Worm (Caenorhabditis elegans) whole organism, early embryonic: ENCODE results near the gene Y75B12B.1.

Source experiments
- B0310.2 ChIP-seq: sonication (generic microtip); optimal IDR thresholded peaks from 2 replicates; lab custom pipeline; 2016; ENCODE audit warnings: mild to moderate bottlenecking, missing genetic modification characterization, missing compliant biosample characterization
- ama-1 ChIP-seq: fragments of 150-350 bp; optimal IDR thresholded peaks from 2 replicates; lab custom pipeline; 2014
- ets-7 ChIP-seq: sonication (generic microtip); optimal IDR thresholded peaks from 2 replicates; lab custom pipeline; 2016; ENCODE audit warnings: missing genotype, missing genetic modification characterization, missing compliant biosample characterization
- flt-1 ChIP-seq: fragments of 200-800 bp; sonication (Bioruptor generic); IDR thresholded peaks from 2 replicates; pipeline ENCODE4 v1.3.6; 2022; ENCODE audit warnings: missing genetic modification characterization, missing compliant biosample characterization
- hmbx-1 ChIP-seq: sonication (generic microtip); optimal IDR thresholded peaks from 2 replicates; lab custom pipeline; 2016; ENCODE audit warnings: mild to moderate bottlenecking, missing genetic modification characterization, missing compliant biosample characterization
- hmg-4 ChIP-seq: fragments of 200-800 bp; sonication (Bioruptor generic); optimal IDR thresholded peaks from 2 replicates; lab custom pipeline; 2018; ENCODE audit warnings: mild to moderate bottlenecking, missing genetic modification characterization, missing compliant biosample characterization
- tbx-11 ChIP-seq: fragments of 200-800 bp; sonication (Bioruptor generic); IDR thresholded peaks from 2 replicates; pipeline ENCODE4 v1.3.6; 2022; ENCODE audit warnings: missing genetic modification characterization, missing compliant biosample characterization

- no peak for TF ChIP-seq ama-1 (lab: Kevin White, UChicago)
- TF ChIP-seq hmbx-1 (tag; lab: Kevin White, UChicago) = no peak
- TF ChIP-seq B0310.2 (tag; lab: Kevin White, UChicago) = no peak
- TF ChIP-seq flt-1 (GFP tag; lab: Robert Waterston, UW) = no peak
- no peak for TF ChIP-seq tbx-11
- TF ChIP-seq hmg-4 (GFP tag; lab: Kevin White, UChicago) = no peak
- TF ChIP-seq ets-7 (tag; lab: Kevin White, UChicago) = no peak
These were observed 39.2 kb downstream of the Y75B12B.1 start, which contains the start of gene srw-24 for ce11 chrV:15223668-15224067.
